Worm (Caenorhabditis elegans) whole organism, young adult: ENCODE results near the gene C14C6.6.

ENCODE experiments used
- B0019.2 ChIP-seq: fragments of 200-800 bp; sonication (Bioruptor generic); conservative IDR thresholded peaks from 2 replicates; pipeline ENCODE4 v1.3.6; 2022; ENCODE audit warnings: missing genetic modification reagents, missing genetic modification characterization, missing compliant biosample characterization
- C06A6.2 ChIP-seq: fragments of 200-800 bp; sonication (Bioruptor generic); conservative IDR thresholded peaks from 2 replicates; pipeline ENCODE4 v1.3.6; 2022; ENCODE audit warnings: missing genetic modification characterization, missing compliant biosample characterization
- F37B4.10 ChIP-seq: fragments of 200-800 bp; sonication (Bioruptor generic); IDR thresholded peaks from 2 replicates; pipeline ENCODE4 v1.3.6; 2022; ENCODE audit warnings: missing genetic modification characterization, missing compliant biosample characterization
- F39B2.1 ChIP-seq: fragments of 200-800 bp; sonication (Bioruptor generic); IDR thresholded peaks from 2 replicates; pipeline ENCODE4 v1.3.6; 2022; ENCODE audit warnings: missing genetic modification reagents, missing genetic modification characterization, missing compliant biosample characterization
- F49E8.2 ChIP-seq: sonication (generic microtip); optimal IDR thresholded peaks from 3 replicates; lab custom pipeline; 2017; ENCODE audit warnings: missing genetic modification characterization, mild to moderate bottlenecking, missing compliant biosample characterization, antibody characterized with exemption, moderate library complexity; ENCODE audit not compliant: insufficient read depth
- F55B11.4 ChIP-seq: sonication (generic microtip); optimal IDR thresholded peaks from 2 replicates; lab custom pipeline; 2016; ENCODE audit warnings: missing compliant biosample characterization, missing genetic modification characterization, borderline replicate concordance; ENCODE audit not compliant: insufficient read depth
- K12H6.12 ChIP-seq: fragments of 200-800 bp; sonication (Bioruptor generic); optimal IDR thresholded peaks from 2 replicates; lab custom pipeline; 2018; ENCODE audit warnings: mild to moderate bottlenecking, missing genetic modification characterization, missing compliant biosample characterization
- akir-1 ChIP-seq: fragments of 200-800 bp; sonication (Bioruptor generic); optimal IDR thresholded peaks from 2 replicates; lab custom pipeline; 2018; ENCODE audit warnings: mild to moderate bottlenecking, missing genetic modification characterization, moderate library complexity, missing compliant biosample characterization
- aptf-2 ChIP-seq: fragments of 200-800 bp; sonication (Bioruptor generic); conservative IDR thresholded peaks from 2 replicates; pipeline ENCODE4 v1.3.6; 2022; ENCODE audit warnings: missing genetic modification reagents, missing genetic modification characterization, missing compliant biosample characterization
- bed-1 ChIP-seq: fragments of 200-800 bp; sonication (Bioruptor generic); IDR thresholded peaks from 2 replicates; pipeline ENCODE4 v1.3.6; 2022; ENCODE audit warnings: missing genetic modification reagents, missing genetic modification characterization, missing compliant biosample characterization
- bed-2 ChIP-seq: fragments of 200-800 bp; sonication (Bioruptor generic); IDR thresholded peaks from 2 replicates; pipeline ENCODE4 v1.3.6; 2022; ENCODE audit warnings: missing genetic modification reagents, missing genetic modification characterization, missing compliant biosample characterization
- ccch-3 ChIP-seq: fragments of 200-800 bp; sonication (Bioruptor generic); optimal IDR thresholded peaks from 2 replicates; lab custom pipeline; 2018; ENCODE audit warnings: mild to moderate bottlenecking, missing genetic modification characterization, missing compliant biosample characterization
- cebp-2 ChIP-seq: fragments of 200-800 bp; sonication (Bioruptor generic); IDR thresholded peaks from 2 replicates; pipeline ENCODE4 v1.3.6; 2022; ENCODE audit warnings: missing genetic modification characterization, missing compliant biosample characterization
- ceh-100 ChIP-seq: fragments of 200-800 bp; sonication (Bioruptor generic); IDR thresholded peaks from 2 replicates; pipeline ENCODE4 v1.3.6; 2022; ENCODE audit warnings: missing genetic modification reagents, missing genetic modification characterization, missing compliant biosample characterization
- chd-7 ChIP-seq: sonication (generic microtip); optimal IDR thresholded peaks from 2 replicates; lab custom pipeline; 2016; ENCODE audit warnings: mild to moderate bottlenecking, missing genetic modification characterization, moderate library complexity, missing compliant biosample characterization
- die-1 ChIP-seq: sonication (generic microtip); optimal IDR thresholded peaks from 2 replicates; lab custom pipeline; 2016; ENCODE audit warnings: missing genotype, mild to moderate bottlenecking, missing genetic modification characterization, missing compliant biosample characterization
- efl-1 ChIP-seq: fragments of 150-350 bp; optimal IDR thresholded peaks from 2 replicates; lab custom pipeline; 2014; ENCODE audit warnings: missing biosample characterization, missing genetic modification reagents, missing genetic modification characterization
- ets-4 ChIP-seq: fragments of 200-800 bp; sonication (Bioruptor generic); optimal IDR thresholded peaks from 2 replicates; lab custom pipeline; 2018; ENCODE audit warnings: mild to moderate bottlenecking, missing genetic modification characterization, missing compliant biosample characterization
- him-1 ChIP-seq: sonication (generic microtip); optimal IDR thresholded peaks from 2 replicates; lab custom pipeline; 2016; ENCODE audit warnings: missing genotype, missing genetic modification reagents, missing genetic modification characterization, missing compliant biosample characterization
- hlh-12 ChIP-seq: sonication (generic microtip); optimal IDR thresholded peaks from 2 replicates; lab custom pipeline; 2016; ENCODE audit warnings: missing genetic modification characterization, missing compliant biosample characterization
- hmg-1.2 ChIP-seq: fragments of 200-800 bp; sonication (Bioruptor generic); IDR thresholded peaks from 2 replicates; pipeline ENCODE4 v1.3.6; 2022; ENCODE audit warnings: missing genetic modification reagents, missing genetic modification characterization, missing compliant biosample characterization
- hmg-20 ChIP-seq: fragments of 200-800 bp; sonication (Bioruptor generic); IDR thresholded peaks from 2 replicates; pipeline ENCODE4 v1.3.6; 2022; ENCODE audit warnings: missing genetic modification reagents, missing genetic modification characterization, missing compliant biosample characterization
- let-607 ChIP-seq, 2 experiments: fragments of 200-800 bp in 1 of 2; sonication (Bioruptor generic) in 1 of 2; sonication (generic microtip) in 1 of 2; optimal IDR thresholded peaks; 2 replicates each; lab custom pipeline; 2016 to 2018; ENCODE audit warnings: mild to moderate bottlenecking in 2 of 2, missing compliant biosample characterization in 2 of 2, missing genetic modification characterization in 2 of 2, moderate library complexity in 2 of 2, missing genotype in 1 of 2
- lir-1 ChIP-seq: fragments of 200-800 bp; sonication (Bioruptor generic); conservative IDR thresholded peaks from 2 replicates; pipeline ENCODE4 v1.3.6; 2022; ENCODE audit warnings: missing genetic modification reagents, missing genetic modification characterization, missing compliant biosample characterization
- madf-3 ChIP-seq: fragments of 200-800 bp; sonication (Bioruptor generic); IDR thresholded peaks from 2 replicates; pipeline ENCODE4 v1.3.6; 2022; ENCODE audit warnings: missing genetic modification reagents, missing genetic modification characterization, missing compliant biosample characterization
- madf-6 ChIP-seq: fragments of 200-800 bp; sonication (Bioruptor generic); IDR thresholded peaks from 2 replicates; pipeline ENCODE4 v1.3.6; 2022; ENCODE audit warnings: missing genetic modification reagents, missing genetic modification characterization, missing compliant biosample characterization
- mel-28 ChIP-seq: sonication (generic microtip); optimal IDR thresholded peaks from 2 replicates; lab custom pipeline; 2016; ENCODE audit warnings: borderline replicate concordance, mild to moderate bottlenecking, missing genetic modification characterization, missing compliant biosample characterization
- mes-4 ChIP-seq: sonication (generic microtip); optimal IDR thresholded peaks from 2 replicates; lab custom pipeline; 2016; ENCODE audit warnings: missing genotype, missing genetic modification characterization, missing compliant biosample characterization
- nfya-1 ChIP-seq: sonication (generic microtip); optimal IDR thresholded peaks from 2 replicates; lab custom pipeline; 2017; ENCODE audit warnings: antibody characterized with exemption, missing compliant biosample characterization, missing genetic modification characterization, borderline replicate concordance; ENCODE audit not compliant: insufficient read depth
- nfya-2 ChIP-seq: fragments of 200-800 bp; sonication (Bioruptor generic); IDR thresholded peaks from 2 replicates; pipeline ENCODE4 v1.3.6; 2022; ENCODE audit warnings: missing genetic modification reagents, missing genetic modification characterization, missing compliant biosample characterization
- nhr-120 ChIP-seq: fragments of 200-800 bp; sonication (Bioruptor generic); IDR thresholded peaks from 2 replicates; pipeline ENCODE4 v1.3.6; 2022; ENCODE audit warnings: missing genetic modification characterization, missing compliant biosample characterization
- nhr-27 ChIP-seq: fragments of 200-800 bp; sonication (Bioruptor generic); optimal IDR thresholded peaks from 2 replicates; lab custom pipeline; 2018; ENCODE audit warnings: mild to moderate bottlenecking, missing genetic modification characterization, moderate library complexity, missing compliant biosample characterization
- nhr-80 ChIP-seq: sonication (generic microtip); optimal IDR thresholded peaks from 2 replicates; lab custom pipeline; 2016; ENCODE audit warnings: missing genetic modification characterization, missing compliant biosample characterization
- nhr-90 ChIP-seq: sonication (generic microtip); optimal IDR thresholded peaks from 2 replicates; lab custom pipeline; 2016; ENCODE audit warnings: missing genotype, mild to moderate bottlenecking, missing genetic modification characterization, missing compliant biosample characterization
- rcor-1 ChIP-seq: fragments of 200-800 bp; sonication (Bioruptor generic); IDR thresholded peaks from 2 replicates; pipeline ENCODE4 v1.3.6; 2022; ENCODE audit warnings: missing genetic modification reagents, missing genetic modification characterization, missing compliant biosample characterization
- rec-8 ChIP-seq, 2 experiments: sonication (generic microtip); optimal IDR thresholded peaks; 2 replicates each; lab custom pipeline; 2016; ENCODE audit warnings: mild to moderate bottlenecking in 2 of 2, missing genetic modification characterization in 2 of 2, missing genetic modification reagents in 2 of 2, missing genotype in 2 of 2, missing biosample characterization in 1 of 2, missing compliant biosample characterization in 1 of 2, moderate library complexity in 1 of 2
- repo-1 ChIP-seq: sonication (generic microtip); optimal IDR thresholded peaks from 2 replicates; lab custom pipeline; 2017; ENCODE audit warnings: mild to moderate bottlenecking, missing genetic modification characterization, missing compliant biosample characterization
- tlf-1 ChIP-seq: fragments of 200-800 bp; sonication (Bioruptor generic); optimal IDR thresholded peaks from 2 replicates; lab custom pipeline; 2018; ENCODE audit warnings: mild to moderate bottlenecking, missing genetic modification characterization, missing compliant biosample characterization
- ztf-22 ChIP-seq: fragments of 200-800 bp; sonication (Bioruptor generic); optimal IDR thresholded peaks from 2 replicates; lab custom pipeline; 2018; ENCODE audit warnings: mild to moderate bottlenecking, missing genetic modification characterization, moderate library complexity, missing compliant biosample characterization
- ztf-28 ChIP-seq: fragments of 200-800 bp; sonication (Bioruptor generic); IDR thresholded peaks from 2 replicates; pipeline ENCODE4 v1.3.6; 2022; ENCODE audit warnings: missing genetic modification reagents, missing genetic modification characterization, missing compliant biosample characterization

Gene C14C6.6

DNA sequence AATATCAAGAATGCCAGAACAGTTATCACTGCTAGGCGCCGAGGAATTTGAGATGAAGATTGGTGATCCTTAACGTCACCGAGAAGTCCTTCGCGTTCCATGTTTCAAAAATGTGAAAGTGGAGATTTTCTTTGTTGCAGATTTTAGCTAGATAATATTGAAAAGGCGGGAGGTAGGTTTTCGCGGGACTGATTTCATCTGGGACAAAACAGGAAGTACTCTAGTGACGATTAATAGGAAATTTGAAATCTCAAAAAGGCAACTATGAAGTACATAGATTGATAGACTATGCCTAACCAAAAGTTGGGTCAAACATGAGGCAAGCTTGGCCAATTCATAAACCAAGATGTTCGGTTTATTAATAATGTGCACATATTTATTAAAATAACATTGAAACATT, 5.2 kb upstream of the C14C6.6 start, which contains the start of gene C14C6.8:
C14C6.8 (minus strand) TSS at position 101 of the 400 bp plus-strand sequence.
- TF ChIP-seq ztf-22 (GFP tag; lab: Kevin White, UChicago) (no peak), efl-1 (no peak), nhr-90 (tag; lab: Kevin White, UChicago) (no peak), chd-7 (tag; lab: Kevin White, UChicago) (no peak), rec-8 (tag; optimal IDR thresholded peaks at IDR 0.05; lab: Kevin White, UChicago) (no peak), let-607 (tag; optimal IDR thresholded peaks at IDR 0.05; lab: Kevin White, UChicago) (no peak), repo-1 (tag; lab: Kevin White, UChicago) (no peak), B0019.2 (GFP tag; lab: Robert Waterston, UW) (no peak), bed-1 (no peak), ccch-3 (GFP tag; lab: Kevin White, UChicago) (no peak)

- TF ChIP-seq bed-1: no peak
- TF ChIP-seq him-1 (tag; lab: Kevin White, UChicago): no peak
- no peak for TF ChIP-seq akir-1 (GFP tag; lab: Kevin White, UChicago)
- no peak for TF ChIP-seq hmg-1.2
- TF ChIP-seq chd-7 (tag; lab: Kevin White, UChicago): no peak
- no peak for TF ChIP-seq F37B4.10 (GFP tag; lab: Robert Waterston, UW)
- TF ChIP-seq mel-28 (tag; lab: Kevin White, UChicago): no peak
- TF ChIP-seq cebp-2 (GFP tag; lab: Robert Waterston, UW): no peak
- TF ChIP-seq nhr-80 (tag; lab: Kevin White, UChicago): no peak
- no peak for TF ChIP-seq madf-6
- no peak for TF ChIP-seq tlf-1 (GFP tag; lab: Kevin White, UChicago)
- no peak for TF ChIP-seq K12H6.12 (tag; lab: Kevin White, UChicago)
- no peak for TF ChIP-seq hmg-20 (GFP tag; lab: Robert Waterston, UW)
Observed at ce11 chrV:552406-552805, 4.5 kb upstream of the C14C6.6 start.

DNA sequence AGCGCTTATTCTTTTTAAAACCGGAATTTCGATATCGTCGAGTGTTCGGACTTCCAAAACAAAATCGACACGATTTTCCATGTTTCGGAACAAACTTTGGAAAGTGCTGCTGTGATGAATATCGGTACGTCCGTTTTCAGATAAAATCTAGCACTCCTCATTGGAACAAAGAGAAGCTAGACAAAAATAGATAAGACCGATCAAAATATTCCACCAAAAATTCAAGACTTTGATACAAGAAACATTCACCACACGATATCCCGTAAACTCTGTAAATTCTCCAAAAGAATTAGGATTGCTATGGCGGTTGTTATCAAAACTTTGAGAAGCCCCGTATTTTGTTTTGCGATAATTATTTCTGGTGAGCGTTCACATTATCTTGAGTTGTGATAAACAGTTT, 4.7 kb downstream of the C14C6.6 start, which contains the start of gene C14C6.3:
C14C6.3 (plus strand) TSS at position 301 of the 400 bp plus-strand sequence.
- TF ChIP-seq aptf-2 (GFP tag; lab: Robert Waterston, UW) (no peak), die-1 (tag; lab: Kevin White, UChicago) (no peak)

DNA sequence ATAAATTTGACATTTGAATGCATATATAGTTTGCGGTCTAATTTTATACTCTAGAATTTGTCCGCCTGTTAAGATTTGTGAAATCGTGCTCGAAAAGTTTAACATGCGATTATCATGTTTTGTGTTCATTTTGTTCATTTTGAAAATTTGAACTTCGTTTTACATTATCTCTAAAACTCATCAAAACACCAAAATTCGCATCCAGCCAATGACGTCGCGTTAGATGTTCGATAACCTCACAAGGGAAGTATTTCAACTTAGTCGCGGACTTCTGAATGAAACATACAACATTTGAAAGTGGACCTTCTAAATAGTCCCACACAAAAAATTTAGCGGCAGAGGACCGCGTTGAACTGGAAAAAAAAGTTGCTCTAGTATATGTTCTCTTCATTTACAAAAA, 6.4 kb downstream of the C14C6.6 start:
- TF ChIP-seq hlh-12 (tag; lab: Kevin White, UChicago) (no peak), ets-4 (GFP tag; lab: Kevin White, UChicago) (no peak), mes-4 (tag; lab: Kevin White, UChicago) (no peak), F39B2.1 (no peak), die-1 (tag; lab: Kevin White, UChicago) (no peak), ceh-100 (no peak), bed-2 (GFP tag; lab: Robert Waterston, UW) (no peak), nfya-2 (no peak), cebp-2 (GFP tag; lab: Robert Waterston, UW) (no peak), efl-1 (no peak), nhr-27 (tag; lab: Kevin White, UChicago) (no peak), lir-1 (GFP tag; lab: Robert Waterston, UW) (no peak), ztf-28 (no peak), C06A6.2 (GFP tag; lab: Robert Waterston, UW) (no peak), nhr-120 (GFP tag; lab: Robert Waterston, UW) (no peak), madf-3 (no peak), F55B11.4 (tag; lab: Kevin White, UChicago) (no peak), F49E8.2 (no peak), rcor-1 (no peak), nfya-1 (tag; lab: Kevin White, UChicago) (no peak)
